Fruit fly (Drosophila melanogaster): Measurements from ENCODE around the gene Obp8a.
A peak's percentile ranks its signal among the peaks of the same experiment; 100 is the strongest.

Obp8a gene

DNA sequence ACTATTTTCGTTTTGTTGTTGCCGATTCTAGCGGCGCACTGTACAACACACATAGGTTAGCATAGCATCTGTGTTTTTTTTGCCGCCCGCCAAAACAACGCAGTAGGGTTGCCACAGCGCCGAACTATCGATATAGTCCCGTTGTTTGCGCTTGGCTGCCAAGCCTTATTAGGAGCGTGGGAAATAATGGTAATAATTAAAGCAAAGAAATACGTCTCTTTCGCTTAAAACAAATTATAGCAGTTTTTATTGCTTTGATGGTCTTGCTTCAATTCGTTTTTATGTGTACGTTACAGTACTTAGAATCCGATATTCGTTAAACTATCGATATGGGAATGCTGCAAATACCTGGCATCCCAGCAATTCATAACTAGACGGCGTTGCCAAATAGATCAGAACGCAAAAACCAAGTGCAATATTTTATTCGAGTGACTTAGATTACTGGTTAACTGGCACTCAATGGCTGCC is 28.8 kb downstream of the Obp8a start, which contains the start of the genes mxc and Larp7 (continued):
- no peak for TF ChIP-seq CG5953 (GFP tag; IDR thresholded peaks at IDR 0.05)
- TF ChIP-seq CG9797 (GFP tag; optimal IDR thresholded peaks at IDR 0.05) = peak; percentile 53
- no peak for TF ChIP-seq psq (GFP tag; optimal IDR thresholded peaks at IDR 0.05)
- TF ChIP-seq Hsf (GFP tag; optimal IDR thresholded peaks at IDR 0.05) = peak; percentile 66
- peak; percentile 54 for TF ChIP-seq tx (GFP tag; optimal IDR thresholded peaks at IDR 0.05)
- no peak for TF ChIP-seq gsb (GFP tag; IDR thresholded peaks at IDR 0.05)
- peak; percentile 39 for TF ChIP-seq eyg (GFP tag; optimal IDR thresholded peaks at IDR 0.05)
- TF ChIP-seq MTF-1 (GFP tag; optimal IDR thresholded peaks at IDR 0.05; ENCODE audit: borderline replicate concordance) = no peak
- peak; percentile 8 for TF ChIP-seq CG13123 (GFP tag; optimal IDR thresholded peaks at IDR 0.05)
- TF ChIP-seq fd102C (GFP tag; optimal IDR thresholded peaks at IDR 0.05) = peak; percentile 6
- TF ChIP-seq Sox100B (GFP tag; optimal IDR thresholded peaks at IDR 0.05) = no peak
- TF ChIP-seq CG33557 (GFP tag; optimal IDR thresholded peaks at IDR 0.05) = peak; percentile 58
- no peak for TF ChIP-seq peb (GFP tag; IDR thresholded peaks at IDR 0.05)
- TF ChIP-seq phol (tag; optimal IDR thresholded peaks at IDR 0.05) = peak; percentile 70
- no peak for TF ChIP-seq sr (GFP tag; IDR thresholded peaks at IDR 0.05)
- peak; percentile 56 for TF ChIP-seq Dref (GFP tag; IDR thresholded peaks at IDR 0.05)
- TF ChIP-seq sc (optimal IDR thresholded peaks at IDR 0.05) = no peak
- TF ChIP-seq sc (GFP tag; optimal IDR thresholded peaks at IDR 0.05) = no peak
- peak; percentile 32 for TF ChIP-seq CG3163 (GFP tag; optimal IDR thresholded peaks at IDR 0.05)
- peak; percentile 59 for TF ChIP-seq bab2 (GFP tag; optimal IDR thresholded peaks at IDR 0.05)
- no peak for TF ChIP-seq B-H2 (GFP tag; optimal IDR thresholded peaks at IDR 0.05)
- TF ChIP-seq Blimp-1 (GFP tag; optimal IDR thresholded peaks at IDR 0.05) = no peak
- TF ChIP-seq Eip74EF (GFP tag; optimal IDR thresholded peaks at IDR 0.05) = no peak
- TF ChIP-seq CG4360 (GFP tag; IDR thresholded peaks at IDR 0.05) = 0 out of 2 replicates have a peak, but pooled peaks have one; percentile 32
- TF ChIP-seq CG4820 (GFP tag; optimal IDR thresholded peaks at IDR 0.05) = peak; percentile 41
- TF ChIP-seq CG8478 (optimal IDR thresholded peaks at IDR 0.05) = no peak
- peak in 1 of 3 experiments; percentile 53 for TF ChIP-seq lola (GFP tag; optimal IDR thresholded peaks at IDR 0.05)
- no peak for TF ChIP-seq Dfd (GFP tag; optimal IDR thresholded peaks at IDR 0.05)
- no peak for TF ChIP-seq CG7556 (GFP tag; optimal IDR thresholded peaks at IDR 0.05)
- peak; percentile 96 for TF ChIP-seq Ets65A (GFP tag)
- 0 out of 3 replicates have a peak, but pooled peaks have one; percentile 15 for TF ChIP-seq jigr1 (GFP tag; IDR thresholded peaks at IDR 0.05)
- TF ChIP-seq Usf (GFP tag; optimal IDR thresholded peaks at IDR 0.05) = peak; percentile 47
- no peak for TF ChIP-seq salm (tag; optimal IDR thresholded peaks at IDR 0.05)
- TF ChIP-seq CG15601 (tag; optimal IDR thresholded peaks at IDR 0.05) = no peak
- no peak for TF ChIP-seq CG6175 (GFP tag; IDR thresholded peaks at IDR 0.05)
- no peak for TF ChIP-seq CG2875 (GFP tag; optimal IDR thresholded peaks at IDR 0.05)
- TF ChIP-seq CG5180 (GFP tag; optimal IDR thresholded peaks at IDR 0.05) = no peak
- peak; percentile 38; the same call in 1 of the 2 replicates for TF ChIP-seq sob (GFP tag; IDR thresholded peaks at IDR 0.05)
- peak; percentile 44 for TF ChIP-seq al (GFP tag; IDR thresholded peaks at IDR 0.05)
- TF ChIP-seq D (optimal IDR thresholded peaks at IDR 0.05) = no peak
- TF ChIP-seq D (GFP tag; optimal IDR thresholded peaks at IDR 0.05) = no peak
- no peak for TF ChIP-seq CG10274 (GFP tag; optimal IDR thresholded peaks at IDR 0.05)
- TF ChIP-seq amos (GFP tag; IDR thresholded peaks at IDR 0.05; ENCODE audit: partially characterized antibody) = peak; percentile 71
- TF ChIP-seq Jarid2 (GFP tag; optimal IDR thresholded peaks at IDR 0.05) = no peak
- peak; percentile 61 for TF ChIP-seq CG9727 (GFP tag; optimal IDR thresholded peaks at IDR 0.05)
- TF ChIP-seq stc (GFP tag; IDR thresholded peaks at IDR 0.05) = peak; percentile 16; the same call in 1 of the 2 replicates
- no peak for TF ChIP-seq NC2α (GFP tag; optimal IDR thresholded peaks at IDR 0.05)
- TF ChIP-seq ro (GFP tag; IDR thresholded peaks at IDR 0.05) = no peak
- no peak for TF ChIP-seq CG43689 (GFP tag; IDR thresholded peaks at IDR 0.05)
- peak; percentile 27 for TF ChIP-seq CG10979 (tag; optimal IDR thresholded peaks at IDR 0.05)
- 0 out of 2 replicates have a peak, but pooled peaks have one; percentile 26 for TF ChIP-seq Adf1 (GFP tag; IDR thresholded peaks at IDR 0.05)

Data from whole organism, embryonic.